Worm (Caenorhabditis elegans) whole organism, early embryonic: ENCODE measurements around the gene wee-1.1.

Experiments used
- B0310.2 ChIP-seq: sonication (generic microtip); optimal IDR thresholded peaks from 2 replicates; lab custom pipeline; 2016; ENCODE audit warnings: mild to moderate bottlenecking, missing genetic modification characterization, missing compliant biosample characterization
- F13C5.2 ChIP-seq: sonication (generic microtip); optimal IDR thresholded peaks from 2 replicates; lab custom pipeline; 2017; ENCODE audit warnings: mild to moderate bottlenecking, missing genetic modification characterization, inconsistent platforms, missing compliant biosample characterization
- aly-1 ChIP-seq: sonication (generic microtip); optimal IDR thresholded peaks from 2 replicates; lab custom pipeline; 2016; ENCODE audit warnings: missing genetic modification characterization, missing compliant biosample characterization
- ama-1 ChIP-seq: fragments of 150-350 bp; optimal IDR thresholded peaks from 2 replicates; lab custom pipeline; 2014
- ceh-13 ChIP-seq: fragments of 200-800 bp; sonication (Bioruptor generic); optimal IDR thresholded peaks from 2 replicates; lab custom pipeline; 2018; ENCODE audit warnings: mild to moderate bottlenecking, missing genetic modification characterization, missing compliant biosample characterization
- ceh-36 ChIP-seq: sonication (generic microtip); optimal IDR thresholded peaks from 2 replicates; lab custom pipeline; 2016; ENCODE audit warnings: missing genetic modification characterization, inconsistent platforms, missing compliant biosample characterization
- ets-7 ChIP-seq: sonication (generic microtip); optimal IDR thresholded peaks from 2 replicates; lab custom pipeline; 2016; ENCODE audit warnings: missing genotype, missing genetic modification characterization, missing compliant biosample characterization
- flt-1 ChIP-seq: fragments of 200-800 bp; sonication (Bioruptor generic); IDR thresholded peaks from 2 replicates; pipeline ENCODE4 v1.3.6; 2022; ENCODE audit warnings: missing genetic modification characterization, missing compliant biosample characterization
- hmbx-1 ChIP-seq: sonication (generic microtip); optimal IDR thresholded peaks from 2 replicates; lab custom pipeline; 2016; ENCODE audit warnings: mild to moderate bottlenecking, missing genetic modification characterization, missing compliant biosample characterization
- hmg-4 ChIP-seq: fragments of 200-800 bp; sonication (Bioruptor generic); optimal IDR thresholded peaks from 2 replicates; lab custom pipeline; 2018; ENCODE audit warnings: mild to moderate bottlenecking, missing genetic modification characterization, missing compliant biosample characterization
- hnd-1 ChIP-seq: sonication (generic microtip); optimal IDR thresholded peaks from 2 replicates; lab custom pipeline; 2016; ENCODE audit warnings: missing genetic modification characterization, missing compliant biosample characterization
- pes-1 ChIP-seq: fragments of 200-800 bp; sonication (Bioruptor generic); IDR thresholded peaks from 2 replicates; pipeline ENCODE4 v1.3.6; 2022; ENCODE audit warnings: missing genetic modification reagents, missing genetic modification characterization, missing compliant biosample characterization
- scrt-1 ChIP-seq: fragments of 200-800 bp; sonication (Bioruptor generic); IDR thresholded peaks from 2 replicates; pipeline ENCODE4 v1.3.6; 2022; ENCODE audit warnings: missing genetic modification characterization, missing compliant biosample characterization
- sea-1 ChIP-seq: fragments of 200-800 bp; sonication (Bioruptor generic); conservative IDR thresholded peaks from 2 replicates; pipeline ENCODE4 v1.3.6; 2022; ENCODE audit warnings: missing genetic modification characterization, missing compliant biosample characterization
- tbx-11 ChIP-seq: fragments of 200-800 bp; sonication (Bioruptor generic); IDR thresholded peaks from 2 replicates; pipeline ENCODE4 v1.3.6; 2022; ENCODE audit warnings: missing genetic modification characterization, missing compliant biosample characterization
- tbx-37 ChIP-seq: fragments of 200-800 bp; sonication (Bioruptor generic); conservative IDR thresholded peaks from 2 replicates; pipeline ENCODE4 v1.3.6; 2022; ENCODE audit warnings: missing genetic modification reagents, missing genetic modification characterization, missing compliant biosample characterization
- tra-4 ChIP-seq: sonication (generic microtip); optimal IDR thresholded peaks from 2 replicates; lab custom pipeline; 2017; ENCODE audit warnings: missing genetic modification characterization, missing compliant biosample characterization

wee-1.1 gene

DNA sequence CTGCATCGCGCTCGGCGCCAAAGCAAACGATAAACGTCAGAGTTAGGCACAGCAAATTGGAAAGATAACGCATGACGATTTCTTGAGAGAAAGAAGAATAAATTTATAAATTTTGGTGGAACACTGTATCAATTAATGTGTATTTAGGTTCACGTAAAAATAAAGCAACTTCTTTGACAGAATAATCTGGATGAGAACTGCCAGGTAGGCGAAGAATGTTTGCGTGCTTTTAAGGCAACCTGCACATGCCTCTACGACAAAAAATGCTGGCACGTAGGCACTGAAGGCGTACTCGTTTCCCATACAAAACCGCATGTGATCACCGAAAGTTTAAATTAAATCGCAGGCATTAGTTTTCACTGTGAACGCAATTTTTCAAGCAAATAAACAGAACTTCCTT lies 30.2 kb downstream of the wee-1.1 start, which contains the start of gene F35H8.1:
TSS of gene F35H8.1 (minus strand) at position 101 of the 400 bp plus-strand sequence.
- TF ChIP-seq tbx-11 (GFP tag; lab: Robert Waterston, UW) (no peak), aly-1 (tag; lab: Kevin White, UChicago) (no peak), hmg-4 (GFP tag; lab: Kevin White, UChicago) (no peak), B0310.2 (no peak), ceh-13 (GFP tag; lab: Kevin White, UChicago) (no peak), sea-1 (GFP tag; lab: Robert Waterston, UW) (no peak), tra-4 (no peak), ceh-36 (tag; lab: Kevin White, UChicago) (no peak), ets-7 (tag; lab: Kevin White, UChicago) (no peak)

DNA sequence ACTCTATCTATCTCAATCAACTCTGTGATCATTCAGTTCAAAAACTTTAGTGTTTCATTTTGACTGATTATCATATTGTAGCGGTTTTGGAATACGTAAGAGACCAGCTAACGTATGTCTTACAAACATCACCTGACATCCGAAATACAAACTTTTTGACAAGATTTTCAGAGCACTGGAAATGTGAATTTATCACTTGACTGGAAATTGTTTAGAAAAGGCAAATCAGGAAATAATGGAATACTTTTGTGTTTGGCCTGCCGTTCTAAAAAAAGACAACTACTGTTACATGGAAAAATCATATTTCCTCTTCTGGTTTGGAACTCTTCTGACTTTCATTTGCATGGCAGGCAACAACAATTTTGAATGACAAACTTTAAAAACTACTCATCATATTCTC lies 31.8 kb downstream of the wee-1.1 start, which contains the start of gene F35H8.12:
TSS of gene F35H8.12 (plus strand) at position 301 of the 400 bp plus-strand sequence.
- TF ChIP-seq tbx-37 (GFP tag; lab: Robert Waterston, UW): no peak
- no peak for TF ChIP-seq ceh-13 (GFP tag; lab: Kevin White, UChicago)
- TF ChIP-seq hmg-4 (GFP tag; lab: Kevin White, UChicago): no peak
- TF ChIP-seq hmbx-1 (tag; lab: Kevin White, UChicago): no peak
- no peak for TF ChIP-seq ceh-36 (tag; lab: Kevin White, UChicago)
- no peak for TF ChIP-seq flt-1 (GFP tag; lab: Robert Waterston, UW)
- no peak for TF ChIP-seq aly-1 (tag; lab: Kevin White, UChicago)
- no peak for TF ChIP-seq hnd-1 (tag; lab: Kevin White, UChicago)
- TF ChIP-seq sea-1 (GFP tag; lab: Robert Waterston, UW): no peak
- TF ChIP-seq scrt-1: no peak
- TF ChIP-seq tra-4: no peak
- no peak for TF ChIP-seq ets-7 (tag; lab: Kevin White, UChicago)
- TF ChIP-seq F13C5.2: no peak
- no peak for TF ChIP-seq B0310.2
- TF ChIP-seq tbx-11 (GFP tag; lab: Robert Waterston, UW): no peak
- TF ChIP-seq pes-1 (GFP tag; lab: Robert Waterston, UW): no peak

ce11 chrII:9550718-9551117 lies 32.6 kb downstream of the wee-1.1 start, which contains the start of gene sra-6:
Gene sra-6, minus strand, starts transcription at chrII:9550818.
- TF ChIP-seq sea-1 (GFP tag; lab: Robert Waterston, UW): no peak

DNA sequence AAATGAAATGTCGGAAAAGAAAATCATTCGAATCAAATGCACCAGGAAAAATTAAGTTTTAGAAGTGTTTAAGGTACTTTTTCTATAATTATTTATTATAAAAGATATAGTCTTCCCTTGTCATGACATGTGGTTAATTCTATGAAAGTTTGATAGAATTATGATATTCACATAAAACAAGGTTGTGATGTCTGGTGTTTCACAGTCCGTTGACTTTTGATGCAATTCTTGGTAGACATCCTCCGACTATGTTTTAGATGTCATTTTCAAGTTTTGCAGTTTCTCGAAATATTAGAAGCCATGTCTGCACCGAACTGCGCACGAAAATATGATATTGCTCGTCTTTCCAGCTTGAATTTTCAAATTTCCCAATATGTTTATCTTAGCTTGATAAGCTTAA lies 39.0 kb downstream of the wee-1.1 start, which contains the start of gene sra-7:
TSS of gene sra-7 (plus strand) at position 301 of the 400 bp plus-strand sequence.
- no peak for TF ChIP-seq hmbx-1 (tag; lab: Kevin White, UChicago)
- no peak for TF ChIP-seq tbx-37 (GFP tag; lab: Robert Waterston, UW)
- TF ChIP-seq F13C5.2: no peak
- no peak for TF ChIP-seq flt-1 (GFP tag; lab: Robert Waterston, UW)
- no peak for TF ChIP-seq tbx-11 (GFP tag; lab: Robert Waterston, UW)
- TF ChIP-seq B0310.2: no peak
- no peak for TF ChIP-seq hmg-4 (GFP tag; lab: Kevin White, UChicago)

DNA sequence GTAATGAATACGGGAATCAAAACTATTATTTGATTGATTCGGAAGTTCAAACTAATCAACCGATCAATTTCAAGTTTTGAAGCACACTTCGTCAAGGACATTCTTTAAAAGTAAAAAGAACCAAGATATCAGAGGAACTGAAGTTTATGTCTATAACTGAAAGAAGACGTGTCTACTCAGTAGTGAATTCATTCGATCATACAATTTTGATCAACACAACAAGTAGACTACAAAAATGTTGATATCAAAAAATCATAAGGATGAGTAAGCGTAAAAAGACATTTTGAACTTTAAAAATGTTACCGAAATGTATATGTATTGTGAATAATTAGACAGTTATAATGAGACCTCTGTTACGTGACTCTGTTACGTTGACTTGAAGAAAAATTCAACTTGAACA lies 40.6 kb downstream of the wee-1.1 start, which contains the start of gene sra-4:
TSS of gene sra-4 (minus strand) at position 101 of the 400 bp plus-strand sequence.
- no peak for TF ChIP-seq ceh-13 (GFP tag; lab: Kevin White, UChicago)
- TF ChIP-seq aly-1 (tag; lab: Kevin White, UChicago): no peak

ce11 chrII:9540723-9541122 lies 42.6 kb downstream of the wee-1.1 start, which contains the start of gene sra-3:
Gene sra-3, minus strand, starts transcription at chrII:9540823.
- TF ChIP-seq ceh-36 (tag; lab: Kevin White, UChicago) (no peak), sea-1 (GFP tag; lab: Robert Waterston, UW) (no peak), hmg-4 (GFP tag; lab: Kevin White, UChicago) (no peak), ets-7 (tag; lab: Kevin White, UChicago) (no peak), ama-1 (no peak), tra-4 (no peak), tbx-37 (GFP tag; lab: Robert Waterston, UW) (no peak), pes-1 (GFP tag; lab: Robert Waterston, UW) (no peak)

- TF ChIP-seq hmg-4 (GFP tag; lab: Kevin White, UChicago): no peak
- no peak for TF ChIP-seq ceh-13 (GFP tag; lab: Kevin White, UChicago)
- TF ChIP-seq B0310.2: no peak
- TF ChIP-seq ets-7 (tag; lab: Kevin White, UChicago): no peak
- TF ChIP-seq scrt-1: no peak
These were observed 45.9 kb downstream of the wee-1.1 start, which contains the start of gene sra-8 for ce11 chrII:9537429-9537828. Gene sra-8, plus strand, starts transcription at chrII:9537729.

DNA sequence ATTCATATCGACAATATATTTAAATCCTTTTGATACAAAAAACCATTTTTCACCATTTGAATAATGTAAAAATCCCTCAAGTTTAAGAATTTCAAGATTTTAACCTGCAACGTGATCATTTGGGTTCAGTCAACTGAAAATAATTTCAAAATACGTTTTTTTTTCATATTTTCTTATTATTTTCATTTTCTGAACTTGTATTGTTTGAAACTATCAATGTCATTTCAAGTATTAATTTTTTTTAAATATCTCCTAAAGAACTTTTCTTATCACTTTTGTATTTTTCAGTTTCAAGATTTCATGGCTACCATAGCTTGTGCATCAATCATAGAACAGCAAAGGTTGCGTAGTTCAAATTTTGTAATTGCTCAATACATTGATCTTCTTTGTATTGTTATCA lies 51.4 kb downstream of the wee-1.1 start, which contains the start of gene sra-9:
TSS of gene sra-9 (plus strand) at position 301 of the 400 bp plus-strand sequence.
- TF ChIP-seq pes-1 (GFP tag; lab: Robert Waterston, UW) (no peak), hmbx-1 (tag; lab: Kevin White, UChicago) (no peak), hnd-1 (tag; lab: Kevin White, UChicago) (no peak), tra-4 (no peak), B0310.2 (no peak), F13C5.2 (no peak), hmg-4 (GFP tag; lab: Kevin White, UChicago) (no peak), sea-1 (GFP tag; lab: Robert Waterston, UW) (no peak)
